Fruit fly (Drosophila melanogaster): ENCODE data around the gene Srrm234.

Gene Srrm234

dm6 chr3L:1647276-1647919 is 17.5 kb downstream of the Srrm234 start, which contains the start of the genes CG17249 and Bro:
Gene CG17249 (minus strand): TSS chr3L:1647464.
Gene Bro (plus strand): TSS chr3L:1647869.
- TF ChIP-seq Clk (GFP tag; optimal IDR thresholded peaks at IDR 0.05) (peak; percentile 3), CG11617 (GFP tag; optimal IDR thresholded peaks at IDR 0.05) (no peak), CG33017 (tag; optimal IDR thresholded peaks at IDR 0.05) (no peak), CG1620 (GFP tag; optimal IDR thresholded peaks at IDR 0.05) (peak; percentile 76), CG7045 (GFP tag; optimal IDR thresholded peaks at IDR 0.05) (no peak), cnc (optimal IDR thresholded peaks at IDR 0.05) (no peak), tj (GFP tag; optimal IDR thresholded peaks at IDR 0.05) (no peak), ovo (GFP tag; optimal IDR thresholded peaks at IDR 0.05) (peak; percentile 34), CG12768 (GFP tag; optimal IDR thresholded peaks at IDR 0.05) (no peak), CG7101 (tag; optimal IDR thresholded peaks at IDR 0.05) (peak; percentile 57), bab1 (GFP tag; optimal IDR thresholded peaks at IDR 0.05) (peak; percentile 32), CG14711 (tag; optimal IDR thresholded peaks at IDR 0.05) (peak; percentile 99), toe (GFP tag; optimal IDR thresholded peaks at IDR 0.05) (peak; percentile 26), CG5204 (GFP tag; optimal IDR thresholded peaks at IDR 0.05) (no peak), Crg-1 (GFP tag; optimal IDR thresholded peaks at IDR 0.05) (peak; percentile 69), pad (GFP tag; optimal IDR thresholded peaks at IDR 0.05) (peak; percentile 38), cic (GFP tag; optimal IDR thresholded peaks at IDR 0.05) (peak; percentile 19), Hr96 (GFP tag; optimal IDR thresholded peaks at IDR 0.05) (no peak), Mnt (GFP tag; optimal IDR thresholded peaks at IDR 0.05) (peak; percentile 28), kay (GFP tag; ENCODE audit: borderline replicate concordance) (no peak)

DNA sequence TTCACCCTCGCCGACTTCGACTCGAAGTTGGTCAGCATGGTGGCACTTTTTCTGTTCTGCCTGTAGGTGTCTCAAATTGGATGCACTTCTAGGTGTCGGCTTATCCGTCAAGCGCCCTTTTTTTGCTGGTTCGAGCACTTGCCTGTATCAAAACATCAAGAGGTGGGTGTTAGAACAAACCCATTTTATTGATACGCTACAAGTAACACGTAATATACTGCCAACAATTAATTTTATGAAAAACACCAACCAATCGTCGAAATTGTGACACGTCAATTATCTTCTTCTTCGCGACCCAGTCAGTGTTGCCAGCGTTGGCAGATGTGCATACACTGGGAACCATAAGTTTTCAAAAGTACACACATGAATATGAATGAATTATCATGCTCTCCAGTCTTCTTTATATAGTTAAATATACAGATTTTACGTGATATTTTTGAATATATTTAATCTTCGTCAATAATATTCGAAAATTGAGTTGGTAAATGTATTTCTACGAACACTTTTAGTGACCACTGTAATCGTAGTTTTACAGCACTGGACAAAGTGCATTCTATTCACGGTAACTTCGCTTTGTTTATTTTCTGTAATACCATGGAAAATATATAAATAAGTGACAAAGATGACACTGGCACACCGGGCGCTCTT is 19.8 kb downstream of the Srrm234 start, which contains the start of the genes alphaCOP and CG13919:
TSS of gene alphaCOP (minus strand) at position 280 of the 648 bp plus-strand sequence.
TSS of gene CG13919 (plus strand) at position 548 of the 648 bp plus-strand sequence.
- TF ChIP-seq Crg-1 (GFP tag; optimal IDR thresholded peaks at IDR 0.05) = peak; percentile 97
- TF ChIP-seq Hr96 (GFP tag; optimal IDR thresholded peaks at IDR 0.05) = peak; percentile 93
- peak; percentile 97 for TF ChIP-seq CG7101 (tag; optimal IDR thresholded peaks at IDR 0.05)
- peak; percentile 94 for TF ChIP-seq CG11617 (GFP tag; optimal IDR thresholded peaks at IDR 0.05)
- TF ChIP-seq CG7045 (GFP tag; optimal IDR thresholded peaks at IDR 0.05) = peak; percentile 96
- no peak for TF ChIP-seq cnc (optimal IDR thresholded peaks at IDR 0.05)
- TF ChIP-seq CG14711 (tag; optimal IDR thresholded peaks at IDR 0.05) = peak; percentile 96
- TF ChIP-seq bab1 (GFP tag; optimal IDR thresholded peaks at IDR 0.05) = peak; percentile 98
- no peak for TF ChIP-seq kay (GFP tag; ENCODE audit: borderline replicate concordance)
- peak; percentile 91 for TF ChIP-seq Clk (GFP tag; optimal IDR thresholded peaks at IDR 0.05)
- peak; percentile 91 for TF ChIP-seq Mnt (GFP tag; optimal IDR thresholded peaks at IDR 0.05)
- TF ChIP-seq CG12768 (GFP tag; optimal IDR thresholded peaks at IDR 0.05) = peak; percentile 96
- peak; percentile 76 for TF ChIP-seq tj (GFP tag; optimal IDR thresholded peaks at IDR 0.05)
- peak; percentile 97 for TF ChIP-seq toe (GFP tag; optimal IDR thresholded peaks at IDR 0.05)
- peak; percentile 86 for TF ChIP-seq pad (GFP tag; optimal IDR thresholded peaks at IDR 0.05)
- peak; percentile 84 for TF ChIP-seq ovo (GFP tag; optimal IDR thresholded peaks at IDR 0.05)
- TF ChIP-seq CG5204 (GFP tag; optimal IDR thresholded peaks at IDR 0.05) = peak; percentile 95
- TF ChIP-seq cic (GFP tag; optimal IDR thresholded peaks at IDR 0.05) = peak; percentile 74
- peak; percentile 95 for TF ChIP-seq CG1620 (GFP tag; optimal IDR thresholded peaks at IDR 0.05)
- peak; percentile 97 for TF ChIP-seq CG33017 (tag; optimal IDR thresholded peaks at IDR 0.05)

DNA sequence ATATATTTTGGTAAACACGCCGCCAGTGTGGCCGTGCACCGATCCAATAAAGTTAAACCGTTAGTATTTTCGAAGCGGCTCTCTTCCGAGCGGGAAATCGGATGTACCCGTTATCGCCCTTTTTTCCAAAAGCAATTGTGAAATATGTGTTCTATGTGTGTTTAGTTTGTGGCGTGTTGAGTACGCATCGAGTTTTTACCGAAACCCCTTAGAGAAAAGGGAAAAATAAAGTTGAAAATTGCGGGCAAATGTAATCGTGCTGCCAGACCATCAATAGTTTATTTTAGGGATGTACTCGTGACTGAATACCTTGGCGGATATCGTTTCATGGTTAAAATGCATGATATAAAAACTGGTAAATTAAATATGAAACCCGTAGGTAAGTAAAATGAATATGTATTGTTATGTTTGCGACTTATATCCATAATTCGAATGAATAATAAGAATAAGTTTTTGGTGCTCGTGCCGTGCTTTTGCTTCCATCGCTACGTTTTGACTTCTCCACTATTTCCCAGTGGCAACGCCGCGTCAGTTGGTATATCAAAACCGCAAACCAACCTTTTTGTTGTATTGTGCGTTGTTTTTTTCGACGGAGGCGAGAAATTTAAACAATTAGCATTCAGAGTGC is 25.6 kb downstream of the Srrm234 start, which contains the start of the genes Mettl2 and Bgb:
TSS of gene Mettl2 (minus strand) at position 51 of the 628 bp plus-strand sequence.
TSS of gene Bgb (plus strand) at position 527 of the 628 bp plus-strand sequence.
- TF ChIP-seq kay (GFP tag; ENCODE audit: borderline replicate concordance) (no peak), CG7045 (GFP tag; optimal IDR thresholded peaks at IDR 0.05) (peak; percentile 75), ovo (GFP tag; optimal IDR thresholded peaks at IDR 0.05) (peak; percentile 58), cnc (optimal IDR thresholded peaks at IDR 0.05) (no peak), toe (GFP tag; optimal IDR thresholded peaks at IDR 0.05) (peak; percentile 90), CG14711 (tag; optimal IDR thresholded peaks at IDR 0.05) (peak; percentile 73), CG12768 (GFP tag; optimal IDR thresholded peaks at IDR 0.05) (peak; percentile 69), cic (GFP tag; optimal IDR thresholded peaks at IDR 0.05) (no peak), tj (GFP tag; optimal IDR thresholded peaks at IDR 0.05) (peak; percentile 50), CG33017 (tag; optimal IDR thresholded peaks at IDR 0.05) (peak; percentile 65), Crg-1 (GFP tag; optimal IDR thresholded peaks at IDR 0.05) (peak; percentile 65), CG5204 (GFP tag; optimal IDR thresholded peaks at IDR 0.05) (no peak), CG1620 (GFP tag; optimal IDR thresholded peaks at IDR 0.05) (peak; percentile 83), CG7101 (tag; optimal IDR thresholded peaks at IDR 0.05) (peak; percentile 78), pad (GFP tag; optimal IDR thresholded peaks at IDR 0.05) (peak; percentile 68), CG11617 (GFP tag; optimal IDR thresholded peaks at IDR 0.05) (peak; percentile 65), bab1 (GFP tag; optimal IDR thresholded peaks at IDR 0.05) (peak; percentile 56), Mnt (GFP tag; optimal IDR thresholded peaks at IDR 0.05) (peak; percentile 59), Clk (GFP tag; optimal IDR thresholded peaks at IDR 0.05) (peak; percentile 68), Hr96 (GFP tag; optimal IDR thresholded peaks at IDR 0.05) (peak; percentile 84)

- TF ChIP-seq cnc (optimal IDR thresholded peaks at IDR 0.05) (no peak), CG1620 (GFP tag; optimal IDR thresholded peaks at IDR 0.05) (no peak), tj (GFP tag; optimal IDR thresholded peaks at IDR 0.05) (no peak), Crg-1 (GFP tag; optimal IDR thresholded peaks at IDR 0.05) (no peak), CG33017 (tag; optimal IDR thresholded peaks at IDR 0.05) (no peak), CG14711 (tag; optimal IDR thresholded peaks at IDR 0.05) (no peak), CG5204 (GFP tag; optimal IDR thresholded peaks at IDR 0.05) (no peak), Clk (GFP tag; optimal IDR thresholded peaks at IDR 0.05) (no peak), kay (GFP tag; ENCODE audit: borderline replicate concordance) (no peak), Mnt (GFP tag; optimal IDR thresholded peaks at IDR 0.05) (no peak)
Measured at dm6 chr3L:1637652-1638051, 27.2 kb downstream of the Srrm234 start, which contains the start of gene nSyb. Gene nSyb (minus strand): TSS chr3L:1637752.
